Worm (Caenorhabditis elegans) whole organism, L2 larva: Measurements from ENCODE around the gene C07E3.9.

ENCODE experiments used
- F13H6.1 ChIP-seq: sonication (generic microtip); optimal IDR thresholded peaks from 2 replicates; lab custom pipeline; 2016; ENCODE audit warnings: missing genetic modification characterization, missing compliant biosample characterization
- R02D3.7 ChIP-seq: fragments of 150-350 bp; optimal IDR thresholded peaks from 2 replicates; lab custom pipeline; 2014; ENCODE audit warnings: missing biosample characterization, missing genetic modification characterization
- Y55F3AM.14 ChIP-seq: fragments of 200-800 bp; sonication (Bioruptor generic); optimal IDR thresholded peaks from 2 replicates; lab custom pipeline; 2018; ENCODE audit warnings: mild to moderate bottlenecking, missing genetic modification characterization, missing compliant biosample characterization
- ZK546.5 ChIP-seq: sonication (generic microtip); optimal IDR thresholded peaks from 2 replicates; lab custom pipeline; 2017; ENCODE audit warnings: missing biosample characterization, missing genetic modification characterization
- ama-1 ChIP-seq: fragments of 150-350 bp; optimal IDR thresholded peaks from 2 replicates; lab custom pipeline; 2018; ENCODE audit warnings: inconsistent platforms
- blmp-1 ChIP-seq: sonication (generic microtip); optimal IDR thresholded peaks from 2 replicates; lab custom pipeline; 2017; ENCODE audit warnings: missing genetic modification characterization, mild to moderate bottlenecking, missing compliant biosample characterization, antibody characterized with exemption, moderate library complexity; ENCODE audit not compliant: insufficient read depth
- ceh-16 ChIP-seq: fragments of 150-350 bp; optimal IDR thresholded peaks from 2 replicates; lab custom pipeline; 2014; ENCODE audit warnings: missing biosample characterization, missing genetic modification characterization
- ceh-82 ChIP-seq: fragments of 150-350 bp; optimal IDR thresholded peaks from 2 replicates; lab custom pipeline; 2014; ENCODE audit warnings: missing biosample characterization, missing genetic modification characterization
- egl-27 ChIP-seq: sonication (generic microtip); optimal IDR thresholded peaks from 3 replicates; lab custom pipeline; 2017; ENCODE audit warnings: missing biosample characterization, missing genetic modification reagents, missing genetic modification characterization
- elt-1 ChIP-seq: fragments of 150-350 bp; optimal IDR thresholded peaks from 2 replicates; lab custom pipeline; 2014; ENCODE audit warnings: missing biosample characterization, missing genetic modification characterization
- elt-3 ChIP-seq: sonication (generic microtip); optimal IDR thresholded peaks from 2 replicates; lab custom pipeline; 2017; ENCODE audit warnings: missing biosample characterization, missing genetic modification characterization
- fos-1 ChIP-seq: fragments of 150-350 bp; optimal IDR thresholded peaks from 2 replicates; lab custom pipeline; 2014; ENCODE audit warnings: missing biosample characterization, missing genetic modification characterization
- gmeb-1 ChIP-seq: fragments of 150-350 bp; optimal IDR thresholded peaks from 2 replicates; lab custom pipeline; 2014; ENCODE audit warnings: missing biosample characterization, missing genetic modification characterization
- lin-13 ChIP-seq: fragments of 150-350 bp; optimal IDR thresholded peaks from 2 replicates; lab custom pipeline; 2014; ENCODE audit warnings: missing biosample characterization, missing genetic modification reagents, missing genetic modification characterization
- lin-39 ChIP-seq: fragments of 150-350 bp; optimal IDR thresholded peaks from 2 replicates; lab custom pipeline; 2014; ENCODE audit warnings: missing biosample characterization, missing genetic modification reagents, missing genetic modification characterization
- lsy-2 ChIP-seq, 2 experiments: fragments of 150-350 bp in 1 of 2; sonication (generic microtip) in 1 of 2; optimal IDR thresholded peaks; 2 replicates each; lab custom pipeline; 2014 to 2017; ENCODE audit warnings: missing biosample characterization in 2 of 2, missing genetic modification characterization in 2 of 2
- mab-5 ChIP-seq: fragments of 150-350 bp; optimal IDR thresholded peaks from 2 replicates; lab custom pipeline; 2014; ENCODE audit warnings: missing biosample characterization, missing genetic modification characterization
- nhr-11 ChIP-seq: fragments of 150-350 bp; optimal IDR thresholded peaks from 2 replicates; lab custom pipeline; 2014; ENCODE audit warnings: missing biosample characterization, missing genetic modification characterization
- nhr-129 ChIP-seq: fragments of 150-350 bp; optimal IDR thresholded peaks from 2 replicates; lab custom pipeline; 2014; ENCODE audit warnings: missing biosample characterization, missing genetic modification characterization
- nhr-21 ChIP-seq: fragments of 150-350 bp; optimal IDR thresholded peaks from 2 replicates; lab custom pipeline; 2014; ENCODE audit warnings: missing biosample characterization, missing genetic modification characterization
- nhr-23 ChIP-seq: fragments of 150-350 bp; optimal IDR thresholded peaks from 2 replicates; lab custom pipeline; 2014; ENCODE audit warnings: missing biosample characterization, missing genetic modification reagents, missing genetic modification characterization
- nhr-25 ChIP-seq: fragments of 150-350 bp; sonication (generic microtip); optimal IDR thresholded peaks from 3 replicates; lab custom pipeline; 2014; ENCODE audit warnings: missing biosample characterization, missing genetic modification characterization
- nhr-6 ChIP-seq: fragments of 150-350 bp; optimal IDR thresholded peaks from 2 replicates; lab custom pipeline; 2014; ENCODE audit warnings: missing biosample characterization, missing genetic modification characterization
- nhr-77 ChIP-seq: fragments of 150-350 bp; optimal IDR thresholded peaks from 2 replicates; lab custom pipeline; 2014; ENCODE audit warnings: missing biosample characterization, missing genetic modification characterization
- peb-1 ChIP-seq: fragments of 150-350 bp; optimal IDR thresholded peaks from 2 replicates; lab custom pipeline; 2014; ENCODE audit warnings: missing biosample characterization, missing genetic modification characterization
- sma-9 ChIP-seq, 2 experiments: fragments of 150-350 bp in 1 of 2; sonication (generic microtip) in 1 of 2; optimal IDR thresholded peaks; 2 replicates each; lab custom pipeline; 2014 to 2016; ENCODE audit warnings: missing genetic modification characterization in 2 of 2, mild to moderate bottlenecking in 1 of 2, missing biosample characterization in 1 of 2, missing compliant biosample characterization in 1 of 2, missing genetic modification reagents in 1 of 2, moderate library complexity in 1 of 2
- snpc-4 ChIP-seq: fragments of 150-350 bp; optimal IDR thresholded peaks from 2 replicates; lab custom pipeline; 2014; ENCODE audit warnings: missing biosample characterization, missing genetic modification characterization
- unc-39 ChIP-seq: fragments of 150-350 bp; optimal IDR thresholded peaks from 2 replicates; lab custom pipeline; 2014; ENCODE audit warnings: missing biosample characterization, missing genetic modification characterization
- unc-55 ChIP-seq: fragments of 150-350 bp; sonication (generic microtip); optimal IDR thresholded peaks from 3 replicates; lab custom pipeline; 2014; ENCODE audit warnings: missing biosample characterization, missing genetic modification reagents, missing genetic modification characterization
- unc-62 ChIP-seq: fragments of 150-350 bp; optimal IDR thresholded peaks from 2 replicates; lab custom pipeline; 2014; ENCODE audit warnings: missing biosample characterization, missing genetic modification reagents, missing genetic modification characterization
- zag-1 ChIP-seq: fragments of 150-350 bp; optimal IDR thresholded peaks from 2 replicates; lab custom pipeline; 2014; ENCODE audit warnings: missing biosample characterization, missing genetic modification characterization
- ztf-1 ChIP-seq: fragments of 200-800 bp; sonication (Bioruptor generic); conservative IDR thresholded peaks from 2 replicates; pipeline ENCODE4 v1.3.6; 2022; ENCODE audit warnings: missing genetic modification characterization, missing compliant biosample characterization
- ztf-4 ChIP-seq: fragments of 150-350 bp; optimal IDR thresholded peaks from 2 replicates; lab custom pipeline; 2014; ENCODE audit warnings: missing biosample characterization, missing genetic modification characterization

C07E3.9 gene

ce11 chrII:10345012-10345411, 5.5 kb upstream of the C07E3.9 start, which contains the start of gene pro-2:
Gene pro-2 (minus strand): TSS chrII:10345112.
- TF ChIP-seq sma-9 (GFP tag; optimal IDR thresholded peaks at IDR 0.05; lab: Kevin White, UChicago): no peak
- TF ChIP-seq sma-9 (tag; optimal IDR thresholded peaks at IDR 0.05; lab: Kevin White, UChicago): no peak
- TF ChIP-seq Y55F3AM.14 (GFP tag; lab: Kevin White, UChicago): no peak
- no peak for TF ChIP-seq fos-1
- no peak for TF ChIP-seq R02D3.7
- no peak for TF ChIP-seq elt-3 (tag; lab: Kevin White, UChicago)
- no peak for TF ChIP-seq unc-62 (GFP tag; lab: Kevin White, UChicago)
- no peak for TF ChIP-seq nhr-21
- TF ChIP-seq nhr-77 (tag; lab: Kevin White, UChicago): no peak
- no peak for TF ChIP-seq nhr-11 (tag; lab: Kevin White, UChicago)
- TF ChIP-seq ama-1 (lab: Kevin White, UChicago): no peak
- TF ChIP-seq elt-1: no peak
- no peak for TF ChIP-seq nhr-6 (tag; lab: Kevin White, UChicago)
- TF ChIP-seq unc-55 (GFP tag; lab: Kevin White, UChicago): no peak
- TF ChIP-seq, all 48 proteins: peak for 0

ce11 chrII:10346075-10346474, 4.5 kb upstream of the C07E3.9 start, which contains the start of gene C07E3.10:
Gene C07E3.10 (plus strand): TSS chrII:10346375.
- no peak for TF ChIP-seq ztf-4 (tag; lab: Kevin White, UChicago)
- TF ChIP-seq R02D3.7: no peak
- TF ChIP-seq ceh-16 (tag; lab: Kevin White, UChicago): no peak
- no peak for TF ChIP-seq snpc-4 (tag; lab: Kevin White, UChicago)
- TF ChIP-seq nhr-6 (tag; lab: Kevin White, UChicago): no peak
- TF ChIP-seq unc-62 (GFP tag; lab: Kevin White, UChicago): no peak
- TF ChIP-seq nhr-21: no peak
- no peak for TF ChIP-seq lin-13 (GFP tag; lab: Kevin White, UChicago)
- TF ChIP-seq unc-39 (tag; lab: Kevin White, UChicago): no peak
- TF ChIP-seq nhr-25 (tag; lab: Kevin White, UChicago): no peak

ce11 chrII:10349915-10350314, 641 bp upstream of the C07E3.9 start, which contains the start of gene stip-1:
Gene stip-1 (minus strand): TSS chrII:10350012.
- peak; percentile 24 for TF ChIP-seq mab-5 (tag; lab: Kevin White, UChicago)
- TF ChIP-seq unc-55 (GFP tag; lab: Kevin White, UChicago): no peak

- no peak for TF ChIP-seq elt-3 (tag; lab: Kevin White, UChicago)
- no peak for TF ChIP-seq lsy-2 (tag; optimal IDR thresholded peaks at IDR 0.05; lab: Kevin White, UChicago)
- TF ChIP-seq ceh-82 (tag; lab: Kevin White, UChicago): no peak
These were observed 1.4 kb downstream of the C07E3.9 start, which contains the start of gene C07E3.8 for ce11 chrII:10351963-10352362. Gene C07E3.8 (plus strand): TSS chrII:10352263.

ce11 chrII:10357468-10358007, 7.0 kb downstream of the C07E3.9 start, which contains the start of gene C07E3.3:
Gene C07E3.3 (minus strand): TSS chrII:10357518.
- no peak for TF ChIP-seq nhr-77 (tag; lab: Kevin White, UChicago)
- TF ChIP-seq ceh-82 (tag; lab: Kevin White, UChicago): no peak
- TF ChIP-seq ztf-1 (GFP tag; lab: Robert Waterston, UW): no peak
- TF ChIP-seq lin-13 (GFP tag; lab: Kevin White, UChicago): no peak
- no peak for TF ChIP-seq F13H6.1 (tag; lab: Kevin White, UChicago)
- TF ChIP-seq ceh-16 (tag; lab: Kevin White, UChicago): no peak
- no peak for TF ChIP-seq gmeb-1 (tag; lab: Kevin White, UChicago)
- TF ChIP-seq unc-62 (GFP tag; lab: Kevin White, UChicago): no peak
- no peak for TF ChIP-seq sma-9 (GFP tag; optimal IDR thresholded peaks at IDR 0.05; lab: Kevin White, UChicago)
- no peak for TF ChIP-seq sma-9 (tag; optimal IDR thresholded peaks at IDR 0.05; lab: Kevin White, UChicago)
- no peak for TF ChIP-seq R02D3.7
- TF ChIP-seq nhr-21: no peak
- no peak for TF ChIP-seq peb-1
- no peak for TF ChIP-seq egl-27 (tag; lab: Kevin White, UChicago)
- TF ChIP-seq nhr-129 (tag; lab: Kevin White, UChicago): no peak
- TF ChIP-seq zag-1 (tag; lab: Kevin White, UChicago): no peak
- TF ChIP-seq Y55F3AM.14 (GFP tag; lab: Kevin White, UChicago): no peak

- TF ChIP-seq R02D3.7: no peak
- no peak for TF ChIP-seq unc-39 (tag; lab: Kevin White, UChicago)
- TF ChIP-seq nhr-23 (tag; lab: Kevin White, UChicago): no peak
- TF ChIP-seq lin-39 (tag; lab: Kevin White, UChicago): no peak
- no peak for TF ChIP-seq blmp-1 (tag; lab: Kevin White, UChicago)
- no peak for TF ChIP-seq ceh-16 (tag; lab: Kevin White, UChicago)
- no peak for TF ChIP-seq lin-13 (GFP tag; lab: Kevin White, UChicago)
- TF ChIP-seq ama-1 (lab: Kevin White, UChicago): no peak
- no peak for TF ChIP-seq ZK546.5 (tag; lab: Kevin White, UChicago)
- TF ChIP-seq, all 48 proteins: peak for 0
These were observed 9.9 kb downstream of the C07E3.9 start, which contains the start of gene C07E3.4 for ce11 chrII:10360487-10360886. Gene C07E3.4 (plus strand): TSS chrII:10360787.
